Worm (Caenorhabditis elegans): Measurements from ENCODE around the gene T26C12.1.
A peak's percentile ranks its signal among the peaks of the same experiment; 100 is the strongest.

The T26C12.1 gene

ce11 chrIV:3227549-3228139 lies 31.1 kb upstream of the T26C12.1 start (continued):
- TF ChIP-seq unc-130 (tag; optimal IDR thresholded peaks at IDR 0.05): no peak
- no peak for TF ChIP-seq irx-1 (tag; optimal IDR thresholded peaks at IDR 0.05)
- no peak for TF ChIP-seq alr-1 (tag; optimal IDR thresholded peaks at IDR 0.05; ENCODE audit: borderline replicate concordance)
- peak; percentile 25 for TF ChIP-seq nhr-47 (tag; optimal IDR thresholded peaks at IDR 0.05)
- no peak for TF ChIP-seq zip-4 (GFP tag; optimal IDR thresholded peaks at IDR 0.05)
- peak; percentile 9 for TF ChIP-seq xbp-1 (tag; optimal IDR thresholded peaks at IDR 0.05)
- TF ChIP-seq aly-2 (tag; optimal IDR thresholded peaks at IDR 0.05): no peak
- no peak for TF ChIP-seq lir-3 (tag; optimal IDR thresholded peaks at IDR 0.05; ENCODE audit: poor library complexity)
- TF ChIP-seq lin-35 (GFP tag; optimal IDR thresholded peaks at IDR 0.05): peak; percentile 7 to 74
- TF ChIP-seq elt-2 (tag; optimal IDR thresholded peaks at IDR 0.05): peak; percentile 92
- TF ChIP-seq nhr-76 (tag; optimal IDR thresholded peaks at IDR 0.05): no peak
- TF ChIP-seq tlp-1 (tag; optimal IDR thresholded peaks at IDR 0.05): no peak
- no peak for TF ChIP-seq hlh-4 (tag; optimal IDR thresholded peaks at IDR 0.05)
- TF ChIP-seq C16A3.4 (tag; optimal IDR thresholded peaks at IDR 0.05): peak; percentile 16
- no peak for TF ChIP-seq nhr-84 (tag; optimal IDR thresholded peaks at IDR 0.05)
- no peak for TF ChIP-seq mab-9 (GFP tag; IDR thresholded peaks at IDR 0.05)
- TF ChIP-seq ceh-88 (GFP tag; IDR thresholded peaks at IDR 0.05): no peak
- TF ChIP-seq unc-30 (tag; optimal IDR thresholded peaks at IDR 0.05): no peak
- no peak for TF ChIP-seq nhr-77 (tag; optimal IDR thresholded peaks at IDR 0.05)
- no peak for TF ChIP-seq zag-1 (tag; optimal IDR thresholded peaks at IDR 0.05)
- no peak for TF ChIP-seq rnt-1 (tag; optimal IDR thresholded peaks at IDR 0.05)
- no peak for TF ChIP-seq sptf-1 (tag; optimal IDR thresholded peaks at IDR 0.05)
- no peak for TF ChIP-seq Y116A8C.19 (tag; optimal IDR thresholded peaks at IDR 0.05; ENCODE audit: borderline replicate concordance)
- peak; percentile 27 for TF ChIP-seq jun-1 (tag; optimal IDR thresholded peaks at IDR 0.05)
- TF ChIP-seq pag-3 (tag; optimal IDR thresholded peaks at IDR 0.05; ENCODE audit: borderline replicate concordance, insufficient read depth): no peak
- no peak for TF ChIP-seq ceh-90 (tag; optimal IDR thresholded peaks at IDR 0.05)
- TF ChIP-seq C34B4.2 (tag; optimal IDR thresholded peaks at IDR 0.05): no peak
- peak; percentile 22 for TF ChIP-seq lin-14 (GFP tag; optimal IDR thresholded peaks at IDR 0.05)
- TF ChIP-seq ama-1 (optimal IDR thresholded peaks at IDR 0.05): no peak
- no peak for TF ChIP-seq mef-2 (tag; optimal IDR thresholded peaks at IDR 0.05)
- peak; percentile 38 for TF ChIP-seq nhr-71 (tag; optimal IDR thresholded peaks at IDR 0.05)
- TF ChIP-seq hpl-2 (GFP tag; optimal IDR thresholded peaks at IDR 0.05): peak; percentile 31
- no peak for TF ChIP-seq aha-1 (tag; optimal IDR thresholded peaks at IDR 0.05)
- TF ChIP-seq fos-1 (tag; optimal IDR thresholded peaks at IDR 0.05): no peak
- no peak for TF ChIP-seq nhr-19 (GFP tag; conservative IDR thresholded peaks at IDR 0.05)
- no peak for TF ChIP-seq ets-5 (GFP tag; IDR thresholded peaks at IDR 0.05)
- TF ChIP-seq dsc-1 (tag; optimal IDR thresholded peaks at IDR 0.05): no peak
- TF ChIP-seq dpl-1 (GFP tag; optimal IDR thresholded peaks at IDR 0.05): peak in 1 of 3 experiments; percentile 9
- no peak for TF ChIP-seq ceh-82 (tag; optimal IDR thresholded peaks at IDR 0.05)

ce11 chrIV:3231644-3232043 lies 27.1 kb upstream of the T26C12.1 start:
- TF ChIP-seq elt-3 (tag; optimal IDR thresholded peaks at IDR 0.05): peak in 1 of 6 experiments; percentile 25
- peak; percentile 63 for TF ChIP-seq lin-14 (GFP tag; optimal IDR thresholded peaks at IDR 0.05)
- TF ChIP-seq pax-3 (tag; optimal IDR thresholded peaks at IDR 0.05): no peak
- TF ChIP-seq efl-1 (optimal IDR thresholded peaks at IDR 0.05): no peak
- peak in 1 of 2 experiments; percentile 83 for TF ChIP-seq efl-1 (GFP tag; optimal IDR thresholded peaks at IDR 0.05 in 1 of 2)
- TF ChIP-seq zag-1 (tag; optimal IDR thresholded peaks at IDR 0.05): no peak
- peak; percentile 17 for TF ChIP-seq nhr-47 (tag; optimal IDR thresholded peaks at IDR 0.05)
- TF ChIP-seq nhr-71 (tag; optimal IDR thresholded peaks at IDR 0.05): peak; percentile 59
- peak in 1 of 2 experiments; percentile 9 for TF ChIP-seq lin-35 (GFP tag; optimal IDR thresholded peaks at IDR 0.05)
- no peak for TF ChIP-seq zip-4 (GFP tag; optimal IDR thresholded peaks at IDR 0.05)
- peak; percentile 39 for TF ChIP-seq nhr-19 (GFP tag; conservative IDR thresholded peaks at IDR 0.05)
- no peak for TF ChIP-seq unc-98 (GFP tag; IDR thresholded peaks at IDR 0.05)
- peak in 1 of 2 experiments; percentile 15 for TF ChIP-seq lsy-2 (tag; optimal IDR thresholded peaks at IDR 0.05)
- TF ChIP-seq alr-1 (tag; optimal IDR thresholded peaks at IDR 0.05; ENCODE audit: borderline replicate concordance): no peak
- peak; percentile 60 for TF ChIP-seq rnt-1 (tag; optimal IDR thresholded peaks at IDR 0.05)
- peak; percentile 18 for TF ChIP-seq elt-2 (tag; optimal IDR thresholded peaks at IDR 0.05)
- peak; percentile 40 for TF ChIP-seq snu-23 (GFP tag; optimal IDR thresholded peaks at IDR 0.05)
- TF ChIP-seq nhr-20 (tag; optimal IDR thresholded peaks at IDR 0.05): peak; percentile 33
- peak; percentile 34 for TF ChIP-seq mep-1 (tag; optimal IDR thresholded peaks at IDR 0.05)
- peak; percentile 46 for TF ChIP-seq blmp-1 (tag; optimal IDR thresholded peaks at IDR 0.05)

All from whole organism, L1 larva.